Worm (Caenorhabditis elegans) whole organism, L1 larva: ENCODE measurements around the gene F09C8.1.
A peak's percentile ranks its signal among the peaks of the same experiment; 100 is the strongest.

Source experiments
- alr-1 ChIP-seq: fragments of 200-800 bp; sonication (Bioruptor generic); optimal IDR thresholded peaks from 2 replicates; lab custom pipeline; 2018; ENCODE audit warnings: borderline replicate concordance, mild to moderate bottlenecking, missing genetic modification characterization, missing compliant biosample characterization
- blmp-1 ChIP-seq: fragments of 150-350 bp; optimal IDR thresholded peaks from 2 replicates; lab custom pipeline; 2014; ENCODE audit warnings: missing biosample characterization, missing genetic modification characterization
- ceh-8 ChIP-seq: fragments of 200-800 bp; sonication (Bioruptor generic); optimal IDR thresholded peaks from 2 replicates; lab custom pipeline; 2018; ENCODE audit warnings: mild to moderate bottlenecking, missing genetic modification characterization, moderate library complexity, missing compliant biosample characterization
- ceh-82 ChIP-seq, 3 experiments: fragments of 150-350 bp in 1 of 3; sonication (generic microtip) in 2 of 3; optimal IDR thresholded peaks; 2 replicates each; lab custom pipeline; 2014 to 2017; ENCODE audit warnings: missing biosample characterization in 3 of 3, missing genetic modification characterization in 3 of 3
- ceh-88 ChIP-seq: fragments of 200-800 bp; sonication (Bioruptor generic); IDR thresholded peaks from 2 replicates; pipeline ENCODE4 v1.3.6; 2022; ENCODE audit warnings: missing genetic modification characterization, missing compliant biosample characterization
- ceh-90 ChIP-seq: sonication (generic microtip); optimal IDR thresholded peaks from 2 replicates; lab custom pipeline; 2016; ENCODE audit warnings: missing genetic modification characterization, missing compliant biosample characterization
- ces-1 ChIP-seq: fragments of 150-350 bp; optimal IDR thresholded peaks from 2 replicates; lab custom pipeline; 2014; ENCODE audit warnings: missing biosample characterization, missing genetic modification reagents, missing genetic modification characterization
- efl-1 ChIP-seq, 4 experiments: fragments of 150-350 bp; optimal IDR thresholded peaks in 3 of 4; peaks in 1 of 4; 1 replicate in 1 of 4; 2 replicates in 3 of 4; lab custom pipeline; 2014; ENCODE audit warnings: missing biosample characterization in 2 of 4, missing genetic modification characterization in 2 of 4, missing genetic modification reagents in 2 of 4
- efl-3 ChIP-seq: fragments of 200-800 bp; sonication (Bioruptor generic); optimal IDR thresholded peaks from 2 replicates; lab custom pipeline; 2018; ENCODE audit warnings: mild to moderate bottlenecking, missing genetic modification characterization, missing compliant biosample characterization
- egl-13 ChIP-seq: sonication (generic microtip); optimal IDR thresholded peaks from 2 replicates; lab custom pipeline; 2016; ENCODE audit warnings: missing genotype, missing genetic modification reagents, missing genetic modification characterization, missing compliant biosample characterization
- egl-27 ChIP-seq, 2 experiments: fragments of 150-350 bp in 1 of 2; sonication (generic microtip); optimal IDR thresholded peaks; 3 replicates each; lab custom pipeline; 2017 to 2018; ENCODE audit warnings: missing biosample characterization in 2 of 2, missing genetic modification characterization in 2 of 2, missing genetic modification reagents in 2 of 2
- elt-2 ChIP-seq: sonication (generic microtip); optimal IDR thresholded peaks from 2 replicates; lab custom pipeline; 2016; ENCODE audit warnings: missing genetic modification characterization, mild to moderate bottlenecking, inconsistent platforms, missing compliant biosample characterization, missing genetic modification reagents
- elt-3 ChIP-seq, 6 experiments: fragments of 150-350 bp in 1 of 6; sonication (generic microtip); optimal IDR thresholded peaks; 2 replicates each; lab custom pipeline; 2017 to 2018; ENCODE audit warnings: missing biosample characterization in 6 of 6, missing genetic modification characterization in 6 of 6, inconsistent platforms in 1 of 6
- ets-5 ChIP-seq: fragments of 200-800 bp; sonication (Bioruptor generic); IDR thresholded peaks from 2 replicates; pipeline ENCODE4 v1.3.6; 2022; ENCODE audit warnings: missing genetic modification characterization, missing compliant biosample characterization
- fkh-4 ChIP-seq: sonication (generic microtip); optimal IDR thresholded peaks from 2 replicates; lab custom pipeline; 2016; ENCODE audit warnings: missing compliant biosample characterization, missing genetic modification characterization, borderline replicate concordance
- fkh-8 ChIP-seq: sonication (generic microtip); optimal IDR thresholded peaks from 2 replicates; lab custom pipeline; 2016; ENCODE audit warnings: mild to moderate bottlenecking, missing genetic modification characterization, missing compliant biosample characterization
- grh-1 ChIP-seq: fragments of 200-800 bp; sonication (Bioruptor generic); IDR thresholded peaks from 2 replicates; pipeline ENCODE4 v1.3.6; 2022; ENCODE audit warnings: missing genetic modification reagents, missing genetic modification characterization, missing compliant biosample characterization
- isw-1 ChIP-seq: fragments of 200-800 bp; sonication (Bioruptor generic); IDR thresholded peaks from 2 replicates; pipeline ENCODE4 v1.3.6; 2022; ENCODE audit warnings: missing genetic modification characterization, missing compliant biosample characterization
- lin-14 ChIP-seq: fragments of 200-800 bp; sonication (Bioruptor generic); optimal IDR thresholded peaks from 2 replicates; lab custom pipeline; 2018; ENCODE audit warnings: mild to moderate bottlenecking, missing genetic modification characterization, moderate library complexity, missing compliant biosample characterization
- lin-15B ChIP-seq: fragments of 150-350 bp; sonication (generic microtip); optimal IDR thresholded peaks from 3 replicates; lab custom pipeline; 2014; ENCODE audit warnings: missing biosample characterization, missing genetic modification characterization
- lin-35 ChIP-seq, 2 experiments: fragments of 150-350 bp; optimal IDR thresholded peaks; 2 replicates each; lab custom pipeline; 2014; ENCODE audit warnings: missing biosample characterization in 2 of 2, missing genetic modification characterization in 2 of 2, missing genetic modification reagents in 2 of 2
- lin-39 ChIP-seq: fragments of 150-350 bp; optimal IDR thresholded peaks from 2 replicates; lab custom pipeline; 2014; ENCODE audit warnings: missing biosample characterization, missing genetic modification reagents, missing genetic modification characterization
- mab-9 ChIP-seq: fragments of 200-800 bp; sonication (Bioruptor generic); IDR thresholded peaks from 2 replicates; pipeline ENCODE4 v1.3.6; 2022; ENCODE audit warnings: missing genetic modification reagents, missing genetic modification characterization, missing compliant biosample characterization
- mdl-1 ChIP-seq, 2 experiments: fragments of 150-350 bp; optimal IDR thresholded peaks; 2 replicates each; lab custom pipeline; 2014 to 2017; ENCODE audit warnings: missing biosample characterization in 2 of 2, missing genetic modification characterization in 2 of 2, inconsistent platforms in 1 of 2
- mef-2 ChIP-seq: fragments of 150-350 bp; optimal IDR thresholded peaks from 2 replicates; lab custom pipeline; 2014; ENCODE audit warnings: missing biosample characterization, missing genetic modification characterization
- nhr-11 ChIP-seq: fragments of 150-350 bp; optimal IDR thresholded peaks from 2 replicates; lab custom pipeline; 2014; ENCODE audit warnings: missing biosample characterization, missing genetic modification characterization
- nhr-20 ChIP-seq: sonication (generic microtip); optimal IDR thresholded peaks from 2 replicates; lab custom pipeline; 2016; ENCODE audit warnings: mild to moderate bottlenecking, missing genetic modification characterization, missing compliant biosample characterization
- nhr-237 ChIP-seq: fragments of 150-350 bp; optimal IDR thresholded peaks from 2 replicates; lab custom pipeline; 2014; ENCODE audit warnings: missing biosample characterization, missing genetic modification characterization
- nhr-28 ChIP-seq: fragments of 150-350 bp; optimal IDR thresholded peaks from 2 replicates; lab custom pipeline; 2014; ENCODE audit warnings: missing biosample characterization, missing genetic modification characterization
- nhr-71 ChIP-seq: sonication (generic microtip); optimal IDR thresholded peaks from 2 replicates; lab custom pipeline; 2016; ENCODE audit warnings: mild to moderate bottlenecking, missing genetic modification characterization, moderate library complexity, missing compliant biosample characterization
- nhr-77 ChIP-seq: fragments of 150-350 bp; optimal IDR thresholded peaks from 2 replicates; lab custom pipeline; 2014; ENCODE audit warnings: missing biosample characterization, missing genetic modification characterization
- nhr-85 ChIP-seq: sonication (generic microtip); peaks from one replicate; lab custom pipeline; 2016; ENCODE audit warnings: missing genetic modification characterization, inconsistent platforms, missing compliant biosample characterization
- nhr-90 ChIP-seq: sonication (generic microtip); optimal IDR thresholded peaks from 2 replicates; lab custom pipeline; 2016; ENCODE audit warnings: mild to moderate bottlenecking, missing genetic modification characterization, missing compliant biosample characterization; ENCODE audit not compliant: poor library complexity
- skn-1 ChIP-seq: fragments of 150-350 bp; optimal IDR thresholded peaks from 2 replicates; lab custom pipeline; 2014; ENCODE audit warnings: missing biosample characterization, missing genetic modification characterization
- snpc-4 ChIP-seq: fragments of 150-350 bp; optimal IDR thresholded peaks from 2 replicates; lab custom pipeline; 2014; ENCODE audit warnings: missing biosample characterization, missing genetic modification characterization
- snu-23 ChIP-seq: sonication (generic microtip); optimal IDR thresholded peaks from 2 replicates; lab custom pipeline; 2016; ENCODE audit warnings: missing genetic modification characterization, missing compliant biosample characterization
- sox-4 ChIP-seq: sonication (generic microtip); optimal IDR thresholded peaks from 2 replicates; lab custom pipeline; 2016; ENCODE audit warnings: missing genetic modification characterization, missing compliant biosample characterization
- unc-62 ChIP-seq: fragments of 150-350 bp; optimal IDR thresholded peaks from 2 replicates; lab custom pipeline; 2014; ENCODE audit warnings: missing biosample characterization, missing genetic modification reagents, missing genetic modification characterization
- xbp-1 ChIP-seq: sonication (generic microtip); optimal IDR thresholded peaks from 2 replicates; lab custom pipeline; 2016; ENCODE audit warnings: missing genetic modification characterization, missing compliant biosample characterization
- zag-1 ChIP-seq: fragments of 150-350 bp; optimal IDR thresholded peaks from 2 replicates; lab custom pipeline; 2014; ENCODE audit warnings: missing biosample characterization, missing genetic modification characterization
- zip-4 ChIP-seq: fragments of 200-800 bp; sonication (Bioruptor generic); optimal IDR thresholded peaks from 2 replicates; lab custom pipeline; 2018; ENCODE audit warnings: mild to moderate bottlenecking, missing genetic modification characterization, moderate library complexity, missing compliant biosample characterization

The F09C8.1 gene

ce11 chrX:16147728-16148197 lies 15.6 kb downstream of the F09C8.1 start (continued):
- TF ChIP-seq blmp-1 (tag; lab: Kevin White, UChicago): peak; percentile 54
- peak; percentile 84 for TF ChIP-seq zag-1
- peak; percentile 74 for TF ChIP-seq egl-13 (tag; lab: Kevin White, UChicago)
- TF ChIP-seq nhr-85 (tag; lab: Kevin White, UChicago): peak; percentile 96
- TF ChIP-seq mdl-1 (tag; optimal IDR thresholded peaks at IDR 0.05; lab: Kevin White, UChicago): peak in 1 of 2 experiments; percentile 41
- TF ChIP-seq grh-1 (GFP tag; lab: Robert Waterston, UW): peak; percentile 58
- TF ChIP-seq nhr-20: peak; percentile 75
- peak; percentile 90 for TF ChIP-seq nhr-71 (tag; lab: Kevin White, UChicago)
- TF ChIP-seq lin-35 (GFP tag; optimal IDR thresholded peaks at IDR 0.05; lab: Kevin White, UChicago): peak; percentile 34 to 51
- peak; percentile 51 for TF ChIP-seq egl-27 (tag; optimal IDR thresholded peaks at IDR 0.05; lab: Kevin White, UChicago)
- TF ChIP-seq ces-1 (GFP tag; lab: Kevin White, UChicago): peak; percentile 52
- peak; percentile 49 for TF ChIP-seq isw-1
- peak; percentile 92 for TF ChIP-seq fkh-8 (tag; lab: Kevin White, UChicago)
- TF ChIP-seq ceh-8 (GFP tag; lab: Kevin White, UChicago): peak; percentile 13
- peak; percentile 58 for TF ChIP-seq nhr-90 (tag; lab: Kevin White, UChicago)
- peak in 2 of 6 experiments; percentile 47 to 71 for TF ChIP-seq elt-3 (tag; optimal IDR thresholded peaks at IDR 0.05; lab: Kevin White, UChicago)
- TF ChIP-seq skn-1 (tag; lab: Kevin White, UChicago): peak; percentile 84

ce11 chrX:16146972-16147593 lies 16.2 kb downstream of the F09C8.1 start, which contains the start of gene F09C8.2:
Gene F09C8.2 (minus strand): TSS chrX:16147022.
- TF ChIP-seq mef-2 (tag; lab: Kevin White, UChicago) (no peak), skn-1 (tag; lab: Kevin White, UChicago) (peak; percentile 38), nhr-77 (tag; lab: Kevin White, UChicago) (no peak), efl-1 (optimal IDR thresholded peaks at IDR 0.05; lab: Kevin White, UChicago) (no peak), efl-1 (GFP tag; optimal IDR thresholded peaks at IDR 0.05 in 1 of 2; lab: Kevin White, UChicago) (peak in 1 of 2 experiments; percentile 71), zip-4 (GFP tag; lab: Kevin White, UChicago) (peak; percentile 87)

ce11 chrX:16145244-16145643 lies 18.1 kb downstream of the F09C8.1 start:
- no peak for TF ChIP-seq xbp-1 (tag; lab: Kevin White, UChicago)
- peak; percentile 15 for TF ChIP-seq nhr-77 (tag; lab: Kevin White, UChicago)
- TF ChIP-seq elt-2: no peak
- TF ChIP-seq lin-14 (GFP tag; lab: Kevin White, UChicago): peak; percentile 36
- peak in 1 of 3 experiments; percentile 2 for TF ChIP-seq ceh-82 (tag; optimal IDR thresholded peaks at IDR 0.05; lab: Kevin White, UChicago)
- TF ChIP-seq nhr-71 (tag; lab: Kevin White, UChicago): no peak

- TF ChIP-seq ceh-90: no peak
- peak; percentile 72 for TF ChIP-seq snpc-4
- TF ChIP-seq ceh-8 (GFP tag; lab: Kevin White, UChicago): peak; percentile 9
- no peak for TF ChIP-seq sox-4 (tag; lab: Kevin White, UChicago)
These were observed 18.7 kb downstream of the F09C8.1 start for ce11 chrX:16144584-16144983.

- TF ChIP-seq fkh-8 (tag; lab: Kevin White, UChicago) (no peak), lin-39 (tag; lab: Kevin White, UChicago) (no peak), mab-9 (GFP tag; lab: Robert Waterston, UW) (no peak), efl-3 (GFP tag; lab: Kevin White, UChicago) (no peak), lin-15B (tag; lab: Kevin White, UChicago) (no peak), blmp-1 (tag; lab: Kevin White, UChicago) (no peak), alr-1 (tag; lab: Kevin White, UChicago) (no peak), sox-4 (tag; lab: Kevin White, UChicago) (no peak), fkh-4 (no peak), ceh-88 (GFP tag; lab: Robert Waterston, UW) (no peak), mdl-1 (tag; optimal IDR thresholded peaks at IDR 0.05; lab: Kevin White, UChicago) (peak in 1 of 2 experiments; percentile 49), nhr-20 (peak; percentile 24), nhr-237 (no peak), xbp-1 (tag; lab: Kevin White, UChicago) (no peak), lin-14 (GFP tag; lab: Kevin White, UChicago) (peak; percentile 53), unc-62 (no peak), nhr-11 (tag; lab: Kevin White, UChicago) (no peak), ets-5 (GFP tag; lab: Robert Waterston, UW) (no peak), ces-1 (GFP tag; lab: Kevin White, UChicago) (no peak), snu-23 (GFP tag; lab: Kevin White, UChicago) (peak; percentile 24), nhr-28 (tag; lab: Kevin White, UChicago) (no peak), zip-4 (GFP tag; lab: Kevin White, UChicago) (no peak)
These were observed 19.5 kb downstream of the F09C8.1 start for ce11 chrX:16143853-16144252.
